Worm (Caenorhabditis elegans) whole organism, L1 larva: ENCODE data around the gene col-80.
A peak's percentile ranks its signal among the peaks of the same experiment; 100 is the strongest.

Experiments used
- blmp-1 ChIP-seq: fragments of 150-350 bp; optimal IDR thresholded peaks from 2 replicates; lab custom pipeline; 2014; ENCODE audit warnings: missing biosample characterization, missing genetic modification characterization
- ceh-88 ChIP-seq: fragments of 200-800 bp; sonication (Bioruptor generic); IDR thresholded peaks from 2 replicates; pipeline ENCODE4 v1.3.6; 2022; ENCODE audit warnings: missing genetic modification characterization, missing compliant biosample characterization
- dpl-1 ChIP-seq, 3 experiments: fragments of 150-350 bp in 2 of 3; sonication (generic microtip) in 1 of 3; optimal IDR thresholded peaks; 2 replicates each; lab custom pipeline; 2014 to 2017; ENCODE audit warnings: missing biosample characterization in 3 of 3, missing genetic modification characterization in 3 of 3, missing genetic modification reagents in 3 of 3
- dsc-1 ChIP-seq: sonication (generic microtip); optimal IDR thresholded peaks from 2 replicates; lab custom pipeline; 2016; ENCODE audit warnings: mild to moderate bottlenecking, missing genetic modification characterization, missing compliant biosample characterization
- efl-1 ChIP-seq, 4 experiments: fragments of 150-350 bp; optimal IDR thresholded peaks in 3 of 4; peaks in 1 of 4; 1 replicate in 1 of 4; 2 replicates in 3 of 4; lab custom pipeline; 2014; ENCODE audit warnings: missing biosample characterization in 2 of 4, missing genetic modification characterization in 2 of 4, missing genetic modification reagents in 2 of 4
- egl-13 ChIP-seq: sonication (generic microtip); optimal IDR thresholded peaks from 2 replicates; lab custom pipeline; 2016; ENCODE audit warnings: missing genotype, missing genetic modification reagents, missing genetic modification characterization, missing compliant biosample characterization
- elt-3 ChIP-seq, 6 experiments: fragments of 150-350 bp in 1 of 6; sonication (generic microtip); optimal IDR thresholded peaks; 2 replicates each; lab custom pipeline; 2017 to 2018; ENCODE audit warnings: missing biosample characterization in 6 of 6, missing genetic modification characterization in 6 of 6, inconsistent platforms in 1 of 6
- fkh-10 ChIP-seq: sonication (generic microtip); optimal IDR thresholded peaks from 2 replicates; lab custom pipeline; 2017; ENCODE audit warnings: missing biosample characterization, missing genetic modification reagents, missing genetic modification characterization
- grh-1 ChIP-seq: fragments of 200-800 bp; sonication (Bioruptor generic); IDR thresholded peaks from 2 replicates; pipeline ENCODE4 v1.3.6; 2022; ENCODE audit warnings: missing genetic modification reagents, missing genetic modification characterization, missing compliant biosample characterization
- irx-1 ChIP-seq: sonication (generic microtip); optimal IDR thresholded peaks from 2 replicates; lab custom pipeline; 2016; ENCODE audit warnings: missing genetic modification characterization, missing compliant biosample characterization
- isw-1 ChIP-seq: fragments of 200-800 bp; sonication (Bioruptor generic); IDR thresholded peaks from 2 replicates; pipeline ENCODE4 v1.3.6; 2022; ENCODE audit warnings: missing genetic modification characterization, missing compliant biosample characterization
- lin-14 ChIP-seq: fragments of 200-800 bp; sonication (Bioruptor generic); optimal IDR thresholded peaks from 2 replicates; lab custom pipeline; 2018; ENCODE audit warnings: mild to moderate bottlenecking, missing genetic modification characterization, moderate library complexity, missing compliant biosample characterization
- lsy-2 ChIP-seq, 2 experiments: fragments of 150-350 bp; optimal IDR thresholded peaks; 2 replicates each; lab custom pipeline; 2014; ENCODE audit warnings: missing biosample characterization in 2 of 2, missing genetic modification characterization in 2 of 2
- mep-1 ChIP-seq: fragments of 150-350 bp; optimal IDR thresholded peaks from 2 replicates; lab custom pipeline; 2014; ENCODE audit warnings: missing biosample characterization, missing genetic modification characterization
- nhr-20 ChIP-seq: sonication (generic microtip); optimal IDR thresholded peaks from 2 replicates; lab custom pipeline; 2016; ENCODE audit warnings: mild to moderate bottlenecking, missing genetic modification characterization, missing compliant biosample characterization
- nhr-71 ChIP-seq: sonication (generic microtip); optimal IDR thresholded peaks from 2 replicates; lab custom pipeline; 2016; ENCODE audit warnings: mild to moderate bottlenecking, missing genetic modification characterization, moderate library complexity, missing compliant biosample characterization
- nhr-76 ChIP-seq: sonication (generic microtip); optimal IDR thresholded peaks from 2 replicates; lab custom pipeline; 2017; ENCODE audit warnings: missing biosample characterization, missing genetic modification characterization
- nhr-77 ChIP-seq: fragments of 150-350 bp; optimal IDR thresholded peaks from 2 replicates; lab custom pipeline; 2014; ENCODE audit warnings: missing biosample characterization, missing genetic modification characterization
- nhr-84 ChIP-seq: sonication (generic microtip); optimal IDR thresholded peaks from 2 replicates; lab custom pipeline; 2017; ENCODE audit warnings: missing biosample characterization, missing genetic modification characterization
- nhr-85 ChIP-seq: sonication (generic microtip); peaks from one replicate; lab custom pipeline; 2016; ENCODE audit warnings: missing genetic modification characterization, inconsistent platforms, missing compliant biosample characterization
- pax-3 ChIP-seq: fragments of 200-800 bp; sonication (Bioruptor generic); optimal IDR thresholded peaks from 2 replicates; lab custom pipeline; 2018; ENCODE audit warnings: mild to moderate bottlenecking, missing genetic modification characterization, moderate library complexity, missing compliant biosample characterization
- pqm-1 ChIP-seq: sonication (generic microtip); optimal IDR thresholded peaks from 3 replicates; lab custom pipeline; 2017; ENCODE audit warnings: missing biosample characterization, missing genetic modification characterization
- snpc-4 ChIP-seq: fragments of 150-350 bp; optimal IDR thresholded peaks from 2 replicates; lab custom pipeline; 2014; ENCODE audit warnings: missing biosample characterization, missing genetic modification characterization
- snu-23 ChIP-seq: sonication (generic microtip); optimal IDR thresholded peaks from 2 replicates; lab custom pipeline; 2016; ENCODE audit warnings: missing genetic modification characterization, missing compliant biosample characterization
- sup-37 ChIP-seq: fragments of 200-800 bp; sonication (Bioruptor generic); optimal IDR thresholded peaks from 2 replicates; lab custom pipeline; 2018; ENCODE audit warnings: mild to moderate bottlenecking, missing genetic modification characterization, missing compliant biosample characterization
- swsn-7 ChIP-seq: sonication (generic microtip); optimal IDR thresholded peaks from 2 replicates; lab custom pipeline; 2016; ENCODE audit warnings: missing genetic modification characterization, missing compliant biosample characterization
- tlp-1 ChIP-seq: fragments of 150-350 bp; optimal IDR thresholded peaks from 2 replicates; lab custom pipeline; 2014; ENCODE audit warnings: missing biosample characterization, missing genetic modification characterization
- xbp-1 ChIP-seq: sonication (generic microtip); optimal IDR thresholded peaks from 2 replicates; lab custom pipeline; 2016; ENCODE audit warnings: missing genetic modification characterization, missing compliant biosample characterization
- zag-1 ChIP-seq: fragments of 150-350 bp; optimal IDR thresholded peaks from 2 replicates; lab custom pipeline; 2014; ENCODE audit warnings: missing biosample characterization, missing genetic modification characterization
- zip-4 ChIP-seq: fragments of 200-800 bp; sonication (Bioruptor generic); optimal IDR thresholded peaks from 2 replicates; lab custom pipeline; 2018; ENCODE audit warnings: mild to moderate bottlenecking, missing genetic modification characterization, moderate library complexity, missing compliant biosample characterization

col-80 gene

DNA sequence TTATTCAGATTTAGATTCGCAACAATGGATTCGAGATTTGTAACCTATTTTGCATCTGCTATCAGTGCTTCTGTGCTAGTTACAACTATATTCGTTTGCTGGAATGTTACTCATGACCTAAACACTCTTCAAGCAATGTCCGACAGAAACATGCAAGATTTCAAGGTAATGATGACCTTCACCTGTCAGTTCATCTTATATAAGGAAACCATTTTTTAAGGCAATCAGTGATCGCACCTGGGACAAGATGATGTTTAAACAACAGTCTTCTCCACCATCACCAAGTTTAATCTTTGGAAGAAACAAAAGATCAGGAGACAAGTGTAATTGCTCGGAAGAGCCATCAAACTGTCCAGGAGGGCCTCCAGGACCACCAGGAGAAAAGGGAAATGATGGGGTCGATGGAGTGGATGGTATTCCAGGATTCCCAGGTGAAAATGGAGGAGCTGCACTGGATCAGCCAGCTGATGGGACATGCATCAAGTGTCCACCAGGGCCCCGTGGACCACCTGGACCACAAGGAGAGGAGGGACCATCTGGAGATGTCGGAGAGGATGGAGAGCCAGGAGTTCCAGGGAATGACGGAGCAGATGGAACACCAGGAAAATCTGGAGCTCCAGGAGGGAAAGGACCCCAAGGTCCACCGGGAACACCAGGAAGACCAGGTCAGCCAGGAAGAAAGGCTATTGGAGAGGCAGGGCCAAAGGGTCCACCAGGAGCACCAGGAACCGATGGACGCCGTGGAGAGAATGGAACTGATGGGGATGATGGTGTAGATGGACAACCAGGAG is 3.2 kb upstream of the col-80 start, which contains the start of gene col-79:
TSS of gene col-79 (plus strand) at position 20 of the 791 bp plus-strand sequence.
- TF ChIP-seq egl-13 (tag; lab: Kevin White, UChicago) (no peak), lin-14 (GFP tag; lab: Kevin White, UChicago) (peak; percentile 26), pqm-1 (tag; lab: Kevin White, UChicago) (no peak), isw-1 (GFP tag; lab: Robert Waterston, UW) (no peak), zip-4 (GFP tag; lab: Kevin White, UChicago) (no peak), nhr-20 (peak; percentile 37), nhr-84 (tag; lab: Kevin White, UChicago) (no peak), nhr-85 (tag; lab: Kevin White, UChicago) (peak; percentile 76), sup-37 (GFP tag; lab: Kevin White, UChicago) (no peak), mep-1 (no peak), dpl-1 (GFP tag; optimal IDR thresholded peaks at IDR 0.05; lab: Kevin White, UChicago) (no peak)

DNA sequence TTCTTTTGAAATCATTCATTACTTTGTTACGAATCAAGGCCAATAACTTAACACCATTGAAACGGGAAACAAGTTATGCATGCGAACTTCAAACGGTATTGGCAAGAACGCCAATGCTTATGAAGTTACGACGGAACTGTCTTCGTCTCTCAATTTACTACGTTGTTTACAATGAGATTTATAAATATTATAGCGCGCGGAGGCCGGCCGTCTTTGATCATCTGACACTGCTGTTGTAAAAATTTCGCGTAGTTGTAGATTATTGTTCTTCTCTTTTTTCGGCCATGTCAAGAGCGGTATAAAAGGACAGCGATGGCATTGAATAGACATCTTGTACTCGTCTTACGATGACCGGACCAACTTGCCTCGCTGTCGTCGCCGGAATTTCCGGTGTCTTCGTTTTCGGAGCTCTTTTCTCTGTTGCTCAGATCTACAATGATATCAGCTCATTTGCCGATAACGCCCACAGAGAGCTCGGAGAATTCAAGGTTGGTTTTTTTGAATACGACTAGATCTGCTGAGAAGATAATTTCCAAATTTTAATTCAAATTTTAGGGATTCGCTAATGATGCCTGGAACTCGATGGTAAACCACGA is 2.3 kb upstream of the col-80 start, which contains the start of gene col-39:
TSS of gene col-39 (plus strand) at position 342 of the 596 bp plus-strand sequence.
- peak; percentile 79 for TF ChIP-seq nhr-85 (tag; lab: Kevin White, UChicago)
- TF ChIP-seq grh-1 (GFP tag; lab: Robert Waterston, UW): no peak
- TF ChIP-seq nhr-20: peak; percentile 33
- TF ChIP-seq snu-23 (GFP tag; lab: Kevin White, UChicago): peak; percentile 11
- TF ChIP-seq lin-14 (GFP tag; lab: Kevin White, UChicago): peak; percentile 54
- TF ChIP-seq, all 84 proteins: peak for 4

- TF ChIP-seq nhr-85 (tag; lab: Kevin White, UChicago) (peak; percentile 0), tlp-1 (tag; lab: Kevin White, UChicago) (no peak)
These were observed 1.5 kb upstream of the col-80 start for ce11 chrII:10705347-10705996.

- TF ChIP-seq dsc-1 (tag; lab: Kevin White, UChicago): no peak
- TF ChIP-seq xbp-1 (tag; lab: Kevin White, UChicago): no peak
- TF ChIP-seq swsn-7 (tag; lab: Kevin White, UChicago): no peak
- TF ChIP-seq egl-13 (tag; lab: Kevin White, UChicago): no peak
- TF ChIP-seq isw-1 (GFP tag; lab: Robert Waterston, UW): no peak
- no peak for TF ChIP-seq snpc-4 (tag; lab: Kevin White, UChicago)
- peak; percentile 73 for TF ChIP-seq fkh-10
- TF ChIP-seq irx-1: peak; percentile 6
- TF ChIP-seq nhr-20: peak; percentile 17
- peak in 2 of 6 experiments; percentile 17 to 26 for TF ChIP-seq elt-3 (tag; optimal IDR thresholded peaks at IDR 0.05; lab: Kevin White, UChicago)
- no peak for TF ChIP-seq grh-1 (GFP tag; lab: Robert Waterston, UW)
- peak; percentile 97 for TF ChIP-seq blmp-1 (tag; lab: Kevin White, UChicago)
- TF ChIP-seq snu-23 (GFP tag; lab: Kevin White, UChicago): no peak
- TF ChIP-seq nhr-76 (tag; lab: Kevin White, UChicago): no peak
- TF ChIP-seq nhr-71 (tag; lab: Kevin White, UChicago): no peak
- peak in 1 of 2 experiments; percentile 8 for TF ChIP-seq lsy-2 (tag; optimal IDR thresholded peaks at IDR 0.05; lab: Kevin White, UChicago)
- TF ChIP-seq efl-1 (optimal IDR thresholded peaks at IDR 0.05; lab: Kevin White, UChicago): no peak
- TF ChIP-seq efl-1 (GFP tag; optimal IDR thresholded peaks at IDR 0.05 in 1 of 2; lab: Kevin White, UChicago): no peak
- TF ChIP-seq tlp-1 (tag; lab: Kevin White, UChicago): no peak
- TF ChIP-seq nhr-85 (tag; lab: Kevin White, UChicago): peak; percentile 47
- TF ChIP-seq lin-14 (GFP tag; lab: Kevin White, UChicago): peak; percentile 70
- TF ChIP-seq, all 84 proteins: peak for 8
These were observed 963 bp upstream of the col-80 start for ce11 chrII:10706038-10706437.

DNA sequence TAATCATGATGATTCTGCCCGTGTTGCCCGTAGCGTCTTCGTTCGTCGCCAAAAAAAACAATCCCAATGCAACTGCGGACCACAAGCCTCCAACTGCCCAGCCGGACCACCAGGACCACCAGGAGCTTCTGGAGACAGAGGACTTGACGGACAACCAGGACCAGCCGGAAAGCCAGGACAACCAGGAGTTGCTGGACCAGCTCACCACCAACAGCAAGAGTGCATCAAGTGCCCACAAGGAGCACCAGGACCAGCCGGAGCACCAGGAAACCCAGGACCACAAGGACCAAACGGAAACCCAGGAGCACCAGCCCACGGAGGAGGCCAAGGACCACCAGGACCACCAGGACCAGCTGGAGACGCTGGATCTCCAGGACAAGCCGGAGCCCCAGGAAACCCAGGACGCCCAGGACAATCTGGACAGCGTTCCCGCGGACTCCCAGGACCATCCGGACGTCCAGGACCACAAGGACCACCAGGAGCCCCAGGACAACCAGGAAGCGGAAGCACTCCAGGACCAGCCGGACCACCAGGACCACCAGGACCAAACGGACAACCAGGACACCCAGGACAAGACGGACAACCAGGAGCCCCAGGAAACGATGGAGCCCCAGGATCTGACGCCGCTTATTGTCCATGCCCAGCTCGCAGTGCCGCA is 567 bp downstream of the col-80 start:
- no peak for TF ChIP-seq blmp-1 (tag; lab: Kevin White, UChicago)
- TF ChIP-seq xbp-1 (tag; lab: Kevin White, UChicago): no peak
- no peak for TF ChIP-seq zag-1 (tag; lab: Kevin White, UChicago)
- TF ChIP-seq lin-14 (GFP tag; lab: Kevin White, UChicago): no peak
- no peak for TF ChIP-seq pax-3 (tag; lab: Kevin White, UChicago)
- TF ChIP-seq ceh-88 (GFP tag; lab: Robert Waterston, UW): no peak
- no peak for TF ChIP-seq nhr-77
